Worm (Caenorhabditis elegans) whole organism, L1 larva: ENCODE measurements around the gene nhr-211.
A peak's percentile ranks its signal among the peaks of the same experiment; 100 is the strongest.

Experiments used
- C04F5.9 ChIP-seq: sonication (generic microtip); optimal IDR thresholded peaks from 2 replicates; lab custom pipeline; 2016; ENCODE audit warnings: missing genetic modification characterization, missing compliant biosample characterization
- C16A3.4 ChIP-seq: fragments of 150-350 bp; optimal IDR thresholded peaks from 2 replicates; lab custom pipeline; 2014; ENCODE audit warnings: missing biosample characterization, missing genetic modification characterization
- F16B12.6 ChIP-seq: fragments of 150-350 bp; optimal IDR thresholded peaks from 2 replicates; lab custom pipeline; 2014; ENCODE audit warnings: missing biosample characterization, missing genetic modification characterization
- aha-1 ChIP-seq: fragments of 150-350 bp; optimal IDR thresholded peaks from 2 replicates; lab custom pipeline; 2014; ENCODE audit warnings: missing biosample characterization, missing genetic modification characterization
- aly-2 ChIP-seq: fragments of 150-350 bp; optimal IDR thresholded peaks from 2 replicates; lab custom pipeline; 2014; ENCODE audit warnings: missing biosample characterization, missing genetic modification characterization
- blmp-1 ChIP-seq: fragments of 150-350 bp; optimal IDR thresholded peaks from 2 replicates; lab custom pipeline; 2014; ENCODE audit warnings: missing biosample characterization, missing genetic modification characterization
- ceh-63 ChIP-seq: fragments of 200-800 bp; sonication (Bioruptor generic); optimal IDR thresholded peaks from 2 replicates; lab custom pipeline; 2018; ENCODE audit warnings: mild to moderate bottlenecking, missing genetic modification characterization, missing compliant biosample characterization
- ceh-8 ChIP-seq: fragments of 200-800 bp; sonication (Bioruptor generic); optimal IDR thresholded peaks from 2 replicates; lab custom pipeline; 2018; ENCODE audit warnings: mild to moderate bottlenecking, missing genetic modification characterization, moderate library complexity, missing compliant biosample characterization
- ceh-82 ChIP-seq, 3 experiments: fragments of 150-350 bp in 1 of 3; sonication (generic microtip) in 2 of 3; optimal IDR thresholded peaks; 2 replicates each; lab custom pipeline; 2014 to 2017; ENCODE audit warnings: missing biosample characterization in 3 of 3, missing genetic modification characterization in 3 of 3
- ceh-88 ChIP-seq: fragments of 200-800 bp; sonication (Bioruptor generic); IDR thresholded peaks from 2 replicates; pipeline ENCODE4 v1.3.6; 2022; ENCODE audit warnings: missing genetic modification characterization, missing compliant biosample characterization
- ces-1 ChIP-seq: fragments of 150-350 bp; optimal IDR thresholded peaks from 2 replicates; lab custom pipeline; 2014; ENCODE audit warnings: missing biosample characterization, missing genetic modification reagents, missing genetic modification characterization
- efl-1 ChIP-seq, 4 experiments: fragments of 150-350 bp; optimal IDR thresholded peaks in 3 of 4; peaks in 1 of 4; 1 replicate in 1 of 4; 2 replicates in 3 of 4; lab custom pipeline; 2014; ENCODE audit warnings: missing biosample characterization in 2 of 4, missing genetic modification characterization in 2 of 4, missing genetic modification reagents in 2 of 4
- egl-27 ChIP-seq, 2 experiments: fragments of 150-350 bp in 1 of 2; sonication (generic microtip); optimal IDR thresholded peaks; 3 replicates each; lab custom pipeline; 2017 to 2018; ENCODE audit warnings: missing biosample characterization in 2 of 2, missing genetic modification characterization in 2 of 2, missing genetic modification reagents in 2 of 2
- elt-2 ChIP-seq: sonication (generic microtip); optimal IDR thresholded peaks from 2 replicates; lab custom pipeline; 2016; ENCODE audit warnings: missing genetic modification characterization, mild to moderate bottlenecking, inconsistent platforms, missing compliant biosample characterization, missing genetic modification reagents
- fkh-10 ChIP-seq: sonication (generic microtip); optimal IDR thresholded peaks from 2 replicates; lab custom pipeline; 2017; ENCODE audit warnings: missing biosample characterization, missing genetic modification reagents, missing genetic modification characterization
- fkh-4 ChIP-seq: sonication (generic microtip); optimal IDR thresholded peaks from 2 replicates; lab custom pipeline; 2016; ENCODE audit warnings: missing compliant biosample characterization, missing genetic modification characterization, borderline replicate concordance
- fkh-8 ChIP-seq: sonication (generic microtip); optimal IDR thresholded peaks from 2 replicates; lab custom pipeline; 2016; ENCODE audit warnings: mild to moderate bottlenecking, missing genetic modification characterization, missing compliant biosample characterization
- fos-1 ChIP-seq: fragments of 150-350 bp; optimal IDR thresholded peaks from 2 replicates; lab custom pipeline; 2014; ENCODE audit warnings: missing biosample characterization, missing genetic modification characterization
- grh-1 ChIP-seq: fragments of 200-800 bp; sonication (Bioruptor generic); IDR thresholded peaks from 2 replicates; pipeline ENCODE4 v1.3.6; 2022; ENCODE audit warnings: missing genetic modification reagents, missing genetic modification characterization, missing compliant biosample characterization
- hlh-17 ChIP-seq: fragments of 200-800 bp; sonication (Bioruptor generic); optimal IDR thresholded peaks from 2 replicates; lab custom pipeline; 2018; ENCODE audit warnings: missing genetic modification characterization, mild to moderate bottlenecking, missing compliant biosample characterization, moderate library complexity, borderline replicate concordance
- hpl-2 ChIP-seq: fragments of 150-350 bp; optimal IDR thresholded peaks from 2 replicates; lab custom pipeline; 2014; ENCODE audit warnings: missing biosample characterization, missing genetic modification reagents, missing genetic modification characterization
- irx-1 ChIP-seq: sonication (generic microtip); optimal IDR thresholded peaks from 2 replicates; lab custom pipeline; 2016; ENCODE audit warnings: missing genetic modification characterization, missing compliant biosample characterization
- isw-1 ChIP-seq: fragments of 200-800 bp; sonication (Bioruptor generic); IDR thresholded peaks from 2 replicates; pipeline ENCODE4 v1.3.6; 2022; ENCODE audit warnings: missing genetic modification characterization, missing compliant biosample characterization
- lin-15B ChIP-seq: fragments of 150-350 bp; sonication (generic microtip); optimal IDR thresholded peaks from 3 replicates; lab custom pipeline; 2014; ENCODE audit warnings: missing biosample characterization, missing genetic modification characterization
- lir-3 ChIP-seq: sonication (generic microtip); optimal IDR thresholded peaks from 2 replicates; lab custom pipeline; 2016; ENCODE audit warnings: mild to moderate bottlenecking, missing genetic modification characterization, moderate library complexity, missing compliant biosample characterization; ENCODE audit not compliant: poor library complexity
- mef-2 ChIP-seq: fragments of 150-350 bp; optimal IDR thresholded peaks from 2 replicates; lab custom pipeline; 2014; ENCODE audit warnings: missing biosample characterization, missing genetic modification characterization
- mep-1 ChIP-seq: fragments of 150-350 bp; optimal IDR thresholded peaks from 2 replicates; lab custom pipeline; 2014; ENCODE audit warnings: missing biosample characterization, missing genetic modification characterization
- nhr-11 ChIP-seq: fragments of 150-350 bp; optimal IDR thresholded peaks from 2 replicates; lab custom pipeline; 2014; ENCODE audit warnings: missing biosample characterization, missing genetic modification characterization
- nhr-237 ChIP-seq: fragments of 150-350 bp; optimal IDR thresholded peaks from 2 replicates; lab custom pipeline; 2014; ENCODE audit warnings: missing biosample characterization, missing genetic modification characterization
- nhr-28 ChIP-seq: fragments of 150-350 bp; optimal IDR thresholded peaks from 2 replicates; lab custom pipeline; 2014; ENCODE audit warnings: missing biosample characterization, missing genetic modification characterization
- nhr-71 ChIP-seq: sonication (generic microtip); optimal IDR thresholded peaks from 2 replicates; lab custom pipeline; 2016; ENCODE audit warnings: mild to moderate bottlenecking, missing genetic modification characterization, moderate library complexity, missing compliant biosample characterization
- nhr-76 ChIP-seq: sonication (generic microtip); optimal IDR thresholded peaks from 2 replicates; lab custom pipeline; 2017; ENCODE audit warnings: missing biosample characterization, missing genetic modification characterization
- nhr-84 ChIP-seq: sonication (generic microtip); optimal IDR thresholded peaks from 2 replicates; lab custom pipeline; 2017; ENCODE audit warnings: missing biosample characterization, missing genetic modification characterization
- nhr-90 ChIP-seq: sonication (generic microtip); optimal IDR thresholded peaks from 2 replicates; lab custom pipeline; 2016; ENCODE audit warnings: mild to moderate bottlenecking, missing genetic modification characterization, missing compliant biosample characterization; ENCODE audit not compliant: poor library complexity
- pag-3 ChIP-seq: sonication (generic microtip); optimal IDR thresholded peaks from 2 replicates; lab custom pipeline; 2017; ENCODE audit warnings: missing genetic modification characterization, mild to moderate bottlenecking, missing compliant biosample characterization, antibody characterized with exemption, borderline replicate concordance; ENCODE audit not compliant: insufficient read depth
- pqm-1 ChIP-seq: sonication (generic microtip); optimal IDR thresholded peaks from 3 replicates; lab custom pipeline; 2017; ENCODE audit warnings: missing biosample characterization, missing genetic modification characterization
- skn-1 ChIP-seq: fragments of 150-350 bp; optimal IDR thresholded peaks from 2 replicates; lab custom pipeline; 2014; ENCODE audit warnings: missing biosample characterization, missing genetic modification characterization
- snpc-4 ChIP-seq: fragments of 150-350 bp; optimal IDR thresholded peaks from 2 replicates; lab custom pipeline; 2014; ENCODE audit warnings: missing biosample characterization, missing genetic modification characterization
- snu-23 ChIP-seq: sonication (generic microtip); optimal IDR thresholded peaks from 2 replicates; lab custom pipeline; 2016; ENCODE audit warnings: missing genetic modification characterization, missing compliant biosample characterization
- sox-4 ChIP-seq: sonication (generic microtip); optimal IDR thresholded peaks from 2 replicates; lab custom pipeline; 2016; ENCODE audit warnings: missing genetic modification characterization, missing compliant biosample characterization
- sptf-1 ChIP-seq: fragments of 150-350 bp; optimal IDR thresholded peaks from 2 replicates; lab custom pipeline; 2014; ENCODE audit warnings: missing biosample characterization, missing genetic modification characterization
- sup-37 ChIP-seq: fragments of 200-800 bp; sonication (Bioruptor generic); optimal IDR thresholded peaks from 2 replicates; lab custom pipeline; 2018; ENCODE audit warnings: mild to moderate bottlenecking, missing genetic modification characterization, missing compliant biosample characterization
- swsn-7 ChIP-seq: sonication (generic microtip); optimal IDR thresholded peaks from 2 replicates; lab custom pipeline; 2016; ENCODE audit warnings: missing genetic modification characterization, missing compliant biosample characterization
- tbx-2 ChIP-seq: sonication (generic microtip); optimal IDR thresholded peaks from 2 replicates; lab custom pipeline; 2016; ENCODE audit warnings: missing genetic modification characterization, missing compliant biosample characterization
- unc-130 ChIP-seq: fragments of 150-350 bp; optimal IDR thresholded peaks from 2 replicates; lab custom pipeline; 2017; ENCODE audit warnings: missing biosample characterization, missing genetic modification characterization, inconsistent platforms
- unc-98 ChIP-seq: fragments of 200-800 bp; sonication (Bioruptor generic); IDR thresholded peaks from 2 replicates; pipeline ENCODE4 v1.3.6; 2022; ENCODE audit warnings: missing genetic modification characterization, missing compliant biosample characterization
- vab-15 ChIP-seq: sonication (generic microtip); optimal IDR thresholded peaks from 2 replicates; lab custom pipeline; 2017; ENCODE audit warnings: missing genotype, mild to moderate bottlenecking, missing genetic modification characterization, missing compliant biosample characterization
- ztf-11 ChIP-seq, 2 experiments: sonication (generic microtip); optimal IDR thresholded peaks; 2 replicates each; lab custom pipeline; 2016 to 2017; ENCODE audit warnings: missing genetic modification characterization in 2 of 2, missing biosample characterization in 1 of 2, missing compliant biosample characterization in 1 of 2

Gene nhr-211

ce11 chrV:534176-534575 lies 47.4 kb downstream of the nhr-211 start, which contains the start of gene nhr-132 (continued):
- TF ChIP-seq elt-2 (tag; lab: Kevin White, UChicago), result peak; percentile 35
- no peak for TF ChIP-seq nhr-11 (tag; lab: Kevin White, UChicago)
- TF ChIP-seq vab-15 (tag; lab: Kevin White, UChicago), result no peak
- no peak for TF ChIP-seq nhr-28 (tag; lab: Kevin White, UChicago)
- no peak for TF ChIP-seq aly-2 (tag; lab: Kevin White, UChicago)
- no peak for TF ChIP-seq unc-98 (GFP tag; lab: Robert Waterston, UW)
- no peak for TF ChIP-seq ceh-88
- TF ChIP-seq fkh-4 (tag; lab: Kevin White, UChicago), result no peak
- TF ChIP-seq fos-1, result no peak
- TF ChIP-seq sox-4, result no peak
- no peak for TF ChIP-seq mef-2 (tag; lab: Kevin White, UChicago)
- TF ChIP-seq grh-1 (GFP tag; lab: Robert Waterston, UW), result no peak
- TF ChIP-seq fkh-8 (tag; lab: Kevin White, UChicago), result no peak
- TF ChIP-seq swsn-7, result no peak
- peak; percentile 13 for TF ChIP-seq nhr-90 (tag; lab: Kevin White, UChicago)
- TF ChIP-seq pqm-1 (tag; lab: Kevin White, UChicago), result no peak
- TF ChIP-seq C16A3.4 (tag; lab: Kevin White, UChicago), result no peak
- TF ChIP-seq snpc-4, result no peak
- TF ChIP-seq lir-3 (tag; lab: Kevin White, UChicago), result no peak
- no peak for TF ChIP-seq unc-130 (tag; lab: Kevin White, UChicago)
- no peak for TF ChIP-seq hlh-17 (GFP tag; lab: Kevin White, UChicago)
- TF ChIP-seq nhr-76, result no peak
- peak; percentile 57 for TF ChIP-seq snu-23
- no peak for TF ChIP-seq irx-1
- no peak for TF ChIP-seq isw-1 (GFP tag; lab: Robert Waterston, UW)
- no peak for TF ChIP-seq ceh-8 (GFP tag; lab: Kevin White, UChicago)
- TF ChIP-seq nhr-237 (tag; lab: Kevin White, UChicago), result no peak
- TF ChIP-seq ceh-82 (tag; optimal IDR thresholded peaks at IDR 0.05; lab: Kevin White, UChicago), result no peak
- no peak for TF ChIP-seq ces-1 (GFP tag; lab: Kevin White, UChicago)
- TF ChIP-seq pag-3 (tag; lab: Kevin White, UChicago), result no peak
- TF ChIP-seq ceh-63, result no peak
- peak in 1 of 2 experiments; percentile 1 for TF ChIP-seq efl-1 (optimal IDR thresholded peaks at IDR 0.05; lab: Kevin White, UChicago)
- TF ChIP-seq efl-1 (GFP tag; optimal IDR thresholded peaks at IDR 0.05 in 1 of 2; lab: Kevin White, UChicago), result no peak
- TF ChIP-seq ztf-11 (tag; optimal IDR thresholded peaks at IDR 0.05; lab: Kevin White, UChicago), result no peak
- peak; percentile 54 for TF ChIP-seq mep-1 (tag; lab: Kevin White, UChicago)
- no peak for TF ChIP-seq fkh-10 (GFP tag; lab: Kevin White, UChicago)
- TF ChIP-seq C04F5.9, result no peak
- TF ChIP-seq sup-37, result no peak
- TF ChIP-seq F16B12.6, result no peak
- TF ChIP-seq tbx-2 (tag; lab: Kevin White, UChicago), result no peak
- no peak for TF ChIP-seq lin-15B (tag; lab: Kevin White, UChicago)
- no peak for TF ChIP-seq aha-1
- TF ChIP-seq nhr-84 (tag; lab: Kevin White, UChicago), result no peak
- TF ChIP-seq hpl-2, result no peak
- TF ChIP-seq nhr-71 (tag; lab: Kevin White, UChicago), result no peak
- TF ChIP-seq skn-1 (tag; lab: Kevin White, UChicago), result no peak
- no peak for TF ChIP-seq sptf-1
- TF ChIP-seq blmp-1, result peak; percentile 43
- TF ChIP-seq egl-27 (tag; optimal IDR thresholded peaks at IDR 0.05; lab: Kevin White, UChicago), result no peak
